Worm (Caenorhabditis elegans) whole organism, mixed stage, embryonic: ENCODE results near the gene B0361.11.

ENCODE experiments used
- M03D4.4 ChIP-seq: sonication (generic microtip); optimal IDR thresholded peaks from 2 replicates; lab custom pipeline; 2017; ENCODE audit warnings: mild to moderate bottlenecking, missing genetic modification characterization, missing compliant biosample characterization
- bed-3 ChIP-seq: fragments of 200-800 bp; sonication (Bioruptor generic); optimal IDR thresholded peaks from 3 replicates; lab custom pipeline; 2018; ENCODE audit warnings: mild to moderate bottlenecking, missing genetic modification characterization, moderate library complexity, missing compliant biosample characterization
- ceh-39 ChIP-seq: fragments of 150-350 bp; optimal IDR thresholded peaks from 2 replicates; lab custom pipeline; 2014; ENCODE audit warnings: missing biosample characterization, missing genetic modification characterization
- ceh-43 ChIP-seq: fragments of 200-800 bp; sonication (Bioruptor generic); optimal IDR thresholded peaks from 2 replicates; lab custom pipeline; 2018; ENCODE audit warnings: mild to moderate bottlenecking, missing genetic modification characterization, moderate library complexity, missing compliant biosample characterization
- ces-1 ChIP-seq: fragments of 150-350 bp; optimal IDR thresholded peaks from 2 replicates; lab custom pipeline; 2014; ENCODE audit warnings: missing biosample characterization, missing genetic modification reagents, missing genetic modification characterization
- drap-1 ChIP-seq: fragments of 200-800 bp; sonication (Bioruptor generic); optimal IDR thresholded peaks from 3 replicates; lab custom pipeline; 2018; ENCODE audit warnings: mild to moderate bottlenecking, missing genetic modification characterization, missing compliant biosample characterization
- elt-1 ChIP-seq: sonication (generic microtip); optimal IDR thresholded peaks from 2 replicates; lab custom pipeline; 2017; ENCODE audit warnings: missing genetic modification characterization, mild to moderate bottlenecking, missing compliant biosample characterization, antibody characterized with exemption, moderate library complexity, borderline replicate concordance; ENCODE audit not compliant: insufficient read depth
- elt-3 ChIP-seq: fragments of 150-350 bp; optimal IDR thresholded peaks from 2 replicates; lab custom pipeline; 2014; ENCODE audit warnings: missing biosample characterization, missing genetic modification characterization
- flh-1 ChIP-seq: fragments of 200-800 bp; sonication (Bioruptor generic); optimal IDR thresholded peaks from 2 replicates; lab custom pipeline; 2018; ENCODE audit warnings: mild to moderate bottlenecking, missing genetic modification characterization, moderate library complexity, missing compliant biosample characterization
- ham-2 ChIP-seq: fragments of 200-800 bp; sonication (Bioruptor generic); optimal IDR thresholded peaks from 2 replicates; lab custom pipeline; 2018; ENCODE audit warnings: mild to moderate bottlenecking, missing genetic modification characterization, missing compliant biosample characterization
- hlh-1 ChIP-seq: fragments of 150-350 bp; optimal IDR thresholded peaks from 2 replicates; lab custom pipeline; 2014; ENCODE audit warnings: missing biosample characterization, missing genetic modification reagents, missing genetic modification characterization
- lin-32 ChIP-seq: fragments of 200-800 bp; sonication (Bioruptor generic); optimal IDR thresholded peaks from 2 replicates; lab custom pipeline; 2018; ENCODE audit warnings: mild to moderate bottlenecking, missing genetic modification characterization, missing compliant biosample characterization
- lsy-2 ChIP-seq: fragments of 150-350 bp; optimal IDR thresholded peaks from 2 replicates; lab custom pipeline; 2014; ENCODE audit warnings: missing biosample characterization, missing genetic modification characterization
- mab-5 ChIP-seq: fragments of 150-350 bp; optimal IDR thresholded peaks from 2 replicates; lab custom pipeline; 2014; ENCODE audit warnings: missing biosample characterization, missing genetic modification characterization
- mep-1 ChIP-seq: fragments of 150-350 bp; optimal IDR thresholded peaks from 2 replicates; lab custom pipeline; 2017; ENCODE audit warnings: missing biosample characterization, missing genetic modification reagents, missing genetic modification characterization, inconsistent platforms
- mls-2 ChIP-seq: sonication (generic microtip); optimal IDR thresholded peaks from 2 replicates; lab custom pipeline; 2016; ENCODE audit warnings: mild to moderate bottlenecking, missing genetic modification characterization, moderate library complexity, missing compliant biosample characterization
- nhr-12 ChIP-seq: fragments of 150-350 bp; optimal IDR thresholded peaks from 2 replicates; lab custom pipeline; 2014; ENCODE audit warnings: missing biosample characterization, missing genetic modification characterization
- nhr-2 ChIP-seq: fragments of 150-350 bp; optimal IDR thresholded peaks from 2 replicates; lab custom pipeline; 2014; ENCODE audit warnings: missing biosample characterization, missing genetic modification characterization
- nhr-237 ChIP-seq: fragments of 150-350 bp; optimal IDR thresholded peaks from 2 replicates; lab custom pipeline; 2014; ENCODE audit warnings: missing biosample characterization, missing genetic modification characterization
- nhr-28 ChIP-seq: fragments of 150-350 bp; optimal IDR thresholded peaks from 2 replicates; lab custom pipeline; 2014; ENCODE audit warnings: missing biosample characterization, missing genetic modification characterization
- nhr-76 ChIP-seq: sonication (generic microtip); optimal IDR thresholded peaks from 2 replicates; lab custom pipeline; 2017; ENCODE audit warnings: missing biosample characterization, missing genetic modification characterization
- sem-2 ChIP-seq: fragments of 200-800 bp; sonication (Bioruptor generic); optimal IDR thresholded peaks from 2 replicates; lab custom pipeline; 2018; ENCODE audit warnings: mild to moderate bottlenecking, missing genetic modification characterization, missing compliant biosample characterization
- snpc-4 ChIP-seq: fragments of 150-350 bp; optimal IDR thresholded peaks from 2 replicates; lab custom pipeline; 2014; ENCODE audit warnings: missing biosample characterization, missing genetic modification characterization
- sptf-1 ChIP-seq: sonication (generic microtip); optimal IDR thresholded peaks from 2 replicates; lab custom pipeline; 2017; ENCODE audit warnings: mild to moderate bottlenecking, missing genetic modification characterization, moderate library complexity, missing compliant biosample characterization
- tbx-8 ChIP-seq: fragments of 200-800 bp; sonication (Bioruptor generic); optimal IDR thresholded peaks from 2 replicates; lab custom pipeline; 2018; ENCODE audit warnings: mild to moderate bottlenecking, missing genetic modification characterization, moderate library complexity, missing compliant biosample characterization
- unc-39 ChIP-seq: fragments of 150-350 bp; optimal IDR thresholded peaks from 2 replicates; lab custom pipeline; 2014; ENCODE audit warnings: missing biosample characterization, missing genetic modification characterization
- unc-62 ChIP-seq: fragments of 150-350 bp; optimal IDR thresholded peaks from 2 replicates; lab custom pipeline; 2014; ENCODE audit warnings: missing biosample characterization, missing genetic modification reagents, missing genetic modification characterization
- zip-8 ChIP-seq: fragments of 150-350 bp; optimal IDR thresholded peaks from 2 replicates; lab custom pipeline; 2014; ENCODE audit warnings: missing biosample characterization, missing genetic modification characterization
- ztf-11 ChIP-seq: fragments of 150-350 bp; optimal IDR thresholded peaks from 2 replicates; lab custom pipeline; 2014; ENCODE audit warnings: missing biosample characterization, missing genetic modification characterization

Gene B0361.11

ce11 chrIII:7246389-7246788 lies 31.0 kb upstream of the B0361.11 start:
- no peak for TF ChIP-seq elt-1 (tag; lab: Kevin White, UChicago)
- no peak for TF ChIP-seq ceh-39
- no peak for TF ChIP-seq nhr-76 (tag; lab: Kevin White, UChicago)
- no peak for TF ChIP-seq ztf-11 (tag; lab: Kevin White, UChicago)
- TF ChIP-seq sptf-1 (tag; lab: Kevin White, UChicago), result no peak
- TF ChIP-seq mep-1 (tag; lab: Kevin White, UChicago), result no peak
- no peak for TF ChIP-seq mab-5 (tag; lab: Kevin White, UChicago)
- no peak for TF ChIP-seq lsy-2 (tag; lab: Kevin White, UChicago)
- no peak for TF ChIP-seq flh-1 (GFP tag; lab: Kevin White, UChicago)
- TF ChIP-seq zip-8 (tag; lab: Kevin White, UChicago), result no peak
- TF ChIP-seq ham-2 (GFP tag; lab: Kevin White, UChicago), result no peak
- no peak for TF ChIP-seq nhr-237 (tag; lab: Kevin White, UChicago)
- TF ChIP-seq elt-3, result no peak
- TF ChIP-seq lin-32 (GFP tag; lab: Kevin White, UChicago), result no peak
- TF ChIP-seq nhr-12 (tag; lab: Kevin White, UChicago), result no peak
- no peak for TF ChIP-seq unc-62
- no peak for TF ChIP-seq nhr-2 (tag; lab: Kevin White, UChicago)

- no peak for TF ChIP-seq bed-3 (GFP tag; lab: Kevin White, UChicago)
- no peak for TF ChIP-seq nhr-12 (tag; lab: Kevin White, UChicago)
- no peak for TF ChIP-seq flh-1 (GFP tag; lab: Kevin White, UChicago)
- TF ChIP-seq nhr-237 (tag; lab: Kevin White, UChicago), result no peak
- TF ChIP-seq zip-8 (tag; lab: Kevin White, UChicago), result no peak
- no peak for TF ChIP-seq ceh-43 (GFP tag; lab: Kevin White, UChicago)
- no peak for TF ChIP-seq nhr-28
- no peak for TF ChIP-seq sem-2 (GFP tag; lab: Kevin White, UChicago)
- no peak for TF ChIP-seq lsy-2 (tag; lab: Kevin White, UChicago)
- no peak for TF ChIP-seq sptf-1 (tag; lab: Kevin White, UChicago)
- no peak for TF ChIP-seq mab-5 (tag; lab: Kevin White, UChicago)
- TF ChIP-seq hlh-1 (tag; lab: Kevin White, UChicago), result no peak
- no peak for TF ChIP-seq tbx-8
- TF ChIP-seq unc-62, result no peak
- TF ChIP-seq snpc-4 (tag; lab: Kevin White, UChicago), result no peak
- no peak for TF ChIP-seq unc-39 (tag; lab: Kevin White, UChicago)
Measured at ce11 chrIII:7247740-7248139, 29.7 kb upstream of the B0361.11 start, which contains the start of gene zmp-6. zmp-6 (minus strand) TSS chrIII:7247840.

ce11 chrIII:7253669-7254068 lies 23.7 kb upstream of the B0361.11 start:
- no peak for TF ChIP-seq nhr-76 (tag; lab: Kevin White, UChicago)
- TF ChIP-seq snpc-4 (tag; lab: Kevin White, UChicago), result no peak
- TF ChIP-seq ces-1 (GFP tag; lab: Kevin White, UChicago), result peak; percentile 81

- TF ChIP-seq ztf-11 (tag; lab: Kevin White, UChicago) (no peak), ceh-43 (GFP tag; lab: Kevin White, UChicago) (no peak), mep-1 (tag; lab: Kevin White, UChicago) (no peak), hlh-1 (tag; lab: Kevin White, UChicago) (no peak), mls-2 (tag; lab: Kevin White, UChicago) (no peak), drap-1 (GFP tag; lab: Kevin White, UChicago) (no peak), M03D4.4 (tag; lab: Kevin White, UChicago) (no peak), nhr-12 (tag; lab: Kevin White, UChicago) (no peak)
Measured at ce11 chrIII:7258931-7259330, 18.5 kb upstream of the B0361.11 start, which contains the start of gene B0361.4. B0361.4 (plus strand) TSS chrIII:7258991.

- no peak for TF ChIP-seq ceh-43 (GFP tag; lab: Kevin White, UChicago)
- no peak for TF ChIP-seq M03D4.4 (tag; lab: Kevin White, UChicago)
- no peak for TF ChIP-seq sptf-1 (tag; lab: Kevin White, UChicago)
- no peak for TF ChIP-seq mep-1 (tag; lab: Kevin White, UChicago)
- peak; percentile 34 for TF ChIP-seq ces-1 (GFP tag; lab: Kevin White, UChicago)
- TF ChIP-seq, all 35 proteins: peak for 1
Measured at ce11 chrIII:7262592-7262991, 14.8 kb upstream of the B0361.11 start.
